Fruit fly (Drosophila melanogaster) S2 (cell line): ENCODE data around the gene OdsH.

Source experiments
- CG8478 ChIP-seq: fragments of >200 bp; optimal IDR thresholded peaks from 2 replicates; lab custom pipeline; 2018
- CTCF ChIP-seq, 2 experiments: fragments of >200 bp; optimal IDR thresholded peaks; 2 replicates each; lab custom pipeline; 2018

DNA sequence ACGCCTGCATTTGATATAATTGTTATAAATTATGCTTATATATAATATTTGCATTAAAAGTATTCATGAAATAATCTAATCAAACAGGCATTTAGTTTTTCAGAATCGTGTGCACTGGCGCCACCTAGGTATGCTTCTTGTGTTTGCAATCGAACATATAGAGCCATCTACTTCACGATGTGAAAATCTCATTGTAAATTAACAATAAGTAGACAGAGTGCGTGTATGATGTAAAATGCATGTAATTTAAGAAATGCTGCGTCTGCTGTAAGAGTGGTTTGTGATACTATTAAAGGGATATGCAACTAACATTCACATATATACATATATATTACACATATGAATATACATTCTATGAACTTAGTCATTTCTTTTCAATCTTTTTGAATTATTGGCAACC, 29.4 kb downstream of the OdsH start:
- TF ChIP-seq CG8478 (lab: Kevin White, UChicago) = no peak
- TF ChIP-seq CTCF (optimal IDR thresholded peaks at IDR 0.05; lab: Kevin White, UChicago) = peak; percentile 95
